Fruit fly (Drosophila melanogaster): ENCODE results near the gene Phlpp.

Phlpp gene

dm6 chr2L:19033288-19033687, 25.6 kb upstream of the Phlpp start, which contains the start of gene hook (continued):
- TF ChIP-seq Vsx1 (GFP tag; optimal IDR thresholded peaks at IDR 0.05) (no peak), CG4820 (GFP tag; optimal IDR thresholded peaks at IDR 0.05) (no peak), D19A (tag; optimal IDR thresholded peaks at IDR 0.05) (no peak), CG3281 (GFP tag; optimal IDR thresholded peaks at IDR 0.05) (no peak), CG30403 (GFP tag; optimal IDR thresholded peaks at IDR 0.05) (no peak), twi (tag; optimal IDR thresholded peaks at IDR 0.05) (no peak), Kr (GFP tag; optimal IDR thresholded peaks at IDR 0.05) (no peak), gt (GFP tag; IDR thresholded peaks at IDR 0.05) (no peak), CG14667 (GFP tag; IDR thresholded peaks at IDR 0.05) (no peak), Ets65A (GFP tag) (no peak), Trl (optimal IDR thresholded peaks at IDR 0.05) (no peak), Trl (GFP tag; optimal IDR thresholded peaks at IDR 0.05) (no peak), CG4424 (GFP tag; optimal IDR thresholded peaks at IDR 0.05) (no peak), pfk (GFP tag; optimal IDR thresholded peaks at IDR 0.05) (no peak), Poxn (GFP tag; IDR thresholded peaks at IDR 0.05) (no peak), HLH4C (GFP tag; IDR thresholded peaks at IDR 0.05; ENCODE audit: partially characterized antibody) (peak; percentile 71), Ada2b (GFP tag; IDR thresholded peaks at IDR 0.05) (no peak), Ravus (GFP tag; IDR thresholded peaks at IDR 0.05) (no peak), CG30020 (tag; optimal IDR thresholded peaks at IDR 0.05) (no peak), vvl (GFP tag; IDR thresholded peaks at IDR 0.05) (no peak), CG1602 (GFP tag; optimal IDR thresholded peaks at IDR 0.05) (no peak), Atf-2 (GFP tag; optimal IDR thresholded peaks at IDR 0.05) (no peak), vfl (GFP tag; optimal IDR thresholded peaks at IDR 0.05) (no peak), CG8281 (tag; optimal IDR thresholded peaks at IDR 0.05) (no peak), aop (GFP tag; IDR thresholded peaks at IDR 0.05) (no peak), CG9876 (GFP tag; optimal IDR thresholded peaks at IDR 0.05) (no peak), Opbp (GFP tag; IDR thresholded peaks at IDR 0.05; ENCODE audit: partially characterized antibody) (peak; percentile 73; the same call in 2 of the 3 replicates), CG11695 (GFP tag; IDR thresholded peaks at IDR 0.05) (no peak), repo (GFP tag; optimal IDR thresholded peaks at IDR 0.05) (no peak), Fer3 (tag; optimal IDR thresholded peaks at IDR 0.05) (no peak), CG42726 (GFP tag; IDR thresholded peaks at IDR 0.05; ENCODE audit: partially characterized antibody) (peak; percentile 55; the same call in 1 of the 2 replicates), Oli (tag; optimal IDR thresholded peaks at IDR 0.05) (no peak), ci (GFP tag; IDR thresholded peaks at IDR 0.05) (no peak), Lim3 (GFP tag; IDR thresholded peaks at IDR 0.05) (no peak), Nf-YB (GFP tag; optimal IDR thresholded peaks at IDR 0.05) (no peak), CG15011 (GFP tag; optimal IDR thresholded peaks at IDR 0.05) (no peak), crc (GFP tag; optimal IDR thresholded peaks at IDR 0.05) (no peak), CG9797 (GFP tag; optimal IDR thresholded peaks at IDR 0.05) (no peak), psq (GFP tag; optimal IDR thresholded peaks at IDR 0.05) (no peak), BEAF-32 (GFP tag; optimal IDR thresholded peaks at IDR 0.05) (peak; percentile 68), CG34376 (GFP tag; optimal IDR thresholded peaks at IDR 0.05) (no peak), Chrac-16 (GFP tag; optimal IDR thresholded peaks at IDR 0.05) (no peak), D (optimal IDR thresholded peaks at IDR 0.05) (no peak), D (GFP tag; optimal IDR thresholded peaks at IDR 0.05) (no peak), H15 (GFP tag; IDR thresholded peaks at IDR 0.05) (no peak), hb (GFP tag; IDR thresholded peaks at IDR 0.05; ENCODE audit: partially characterized antibody) (peak; percentile 67; the same call in 2 of the 3 replicates), CG8765 (GFP tag; IDR thresholded peaks at IDR 0.05) (no peak), CG34422 (GFP tag; IDR thresholded peaks at IDR 0.05) (no peak), Oaz (GFP tag; IDR thresholded peaks at IDR 0.05) (no peak), Mes4 (GFP tag; optimal IDR thresholded peaks at IDR 0.05) (no peak), CG17186 (GFP tag; optimal IDR thresholded peaks at IDR 0.05) (no peak), CG12769 (tag; optimal IDR thresholded peaks at IDR 0.05) (no peak), D19B (GFP tag; optimal IDR thresholded peaks at IDR 0.05) (no peak)

All from whole organism, embryonic.